Worm (Caenorhabditis elegans): ENCODE results near the gene dap-3.

dap-3 gene

DNA sequence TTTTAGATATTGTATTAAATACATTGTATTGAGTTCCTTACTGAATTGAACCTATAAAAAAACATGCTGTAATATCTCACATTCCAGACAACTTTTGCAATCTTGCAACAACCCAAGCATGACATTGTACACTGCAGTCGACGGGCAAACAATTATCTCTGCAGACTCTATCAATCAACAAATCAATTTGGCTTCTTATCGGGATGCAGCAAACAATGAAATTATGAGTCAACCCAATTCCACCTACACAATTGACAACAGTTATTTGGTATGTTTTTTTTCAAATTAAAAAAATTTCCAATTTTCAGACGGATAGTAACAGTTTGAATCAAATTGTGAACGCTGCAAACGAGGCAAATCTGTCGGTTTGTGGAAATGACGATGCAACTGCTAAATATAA lies 50.0 kb downstream of the dap-3 start:
- TF ChIP-seq sox-2 (GFP tag; IDR thresholded peaks at IDR 0.05) (no peak), ceh-34 (tag; optimal IDR thresholded peaks at IDR 0.05) (no peak), ceh-14 (tag; optimal IDR thresholded peaks at IDR 0.05) (no peak)
